Worm (Caenorhabditis elegans): Measurements from ENCODE around the gene math-22.

The math-22 gene

DNA sequence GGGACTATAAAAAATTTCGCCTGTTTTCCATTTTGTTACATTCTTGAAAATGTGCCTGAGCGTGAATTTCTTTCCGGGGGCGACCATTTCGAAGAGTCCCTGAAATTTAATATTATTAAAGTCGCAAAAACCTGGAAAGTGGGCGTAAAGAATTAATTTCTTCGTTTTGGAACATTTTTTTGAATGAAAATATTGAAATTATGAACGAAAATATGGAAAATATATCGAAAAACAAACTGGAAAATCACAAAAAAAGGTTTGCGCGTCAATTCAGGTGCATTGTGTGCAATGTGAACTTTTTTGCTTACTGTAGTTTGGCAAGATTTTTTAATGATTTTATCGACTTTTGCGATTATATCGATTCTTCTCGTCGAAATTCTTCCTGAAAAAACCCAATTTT is 15.8 kb downstream of the math-22 start, which contains the start of gene bath-7:
Gene bath-7 (minus strand): TSS at position 101 of the 400 bp plus-strand sequence.
- TF ChIP-seq ZK546.5 (tag; optimal IDR thresholded peaks at IDR 0.05) (no peak), lim-7 (GFP tag; IDR thresholded peaks at IDR 0.05) (no peak), daf-8 (GFP tag; IDR thresholded peaks at IDR 0.05) (no peak), lin-15B (tag; optimal IDR thresholded peaks at IDR 0.05) (no peak), spr-3 (GFP tag; optimal IDR thresholded peaks at IDR 0.05) (no peak), lin-29 (GFP tag; IDR thresholded peaks at IDR 0.05) (no peak), madf-5 (GFP tag; IDR thresholded peaks at IDR 0.05) (no peak), lin-13 (GFP tag; optimal IDR thresholded peaks at IDR 0.05) (no peak), tag-97 (GFP tag; IDR thresholded peaks at IDR 0.05) (no peak), lin-38 (GFP tag; IDR thresholded peaks at IDR 0.05) (no peak), ceh-32 (tag; optimal IDR thresholded peaks at IDR 0.05; ENCODE audit: poor library complexity) (no peak), dmd-6 (GFP tag; IDR thresholded peaks at IDR 0.05) (no peak), unc-39 (tag; optimal IDR thresholded peaks at IDR 0.05) (no peak), lsy-2 (tag; optimal IDR thresholded peaks at IDR 0.05) (no peak), lin-1 (GFP tag; IDR thresholded peaks at IDR 0.05) (no peak), arid-1 (GFP tag; conservative IDR thresholded peaks at IDR 0.05) (no peak)

DNA sequence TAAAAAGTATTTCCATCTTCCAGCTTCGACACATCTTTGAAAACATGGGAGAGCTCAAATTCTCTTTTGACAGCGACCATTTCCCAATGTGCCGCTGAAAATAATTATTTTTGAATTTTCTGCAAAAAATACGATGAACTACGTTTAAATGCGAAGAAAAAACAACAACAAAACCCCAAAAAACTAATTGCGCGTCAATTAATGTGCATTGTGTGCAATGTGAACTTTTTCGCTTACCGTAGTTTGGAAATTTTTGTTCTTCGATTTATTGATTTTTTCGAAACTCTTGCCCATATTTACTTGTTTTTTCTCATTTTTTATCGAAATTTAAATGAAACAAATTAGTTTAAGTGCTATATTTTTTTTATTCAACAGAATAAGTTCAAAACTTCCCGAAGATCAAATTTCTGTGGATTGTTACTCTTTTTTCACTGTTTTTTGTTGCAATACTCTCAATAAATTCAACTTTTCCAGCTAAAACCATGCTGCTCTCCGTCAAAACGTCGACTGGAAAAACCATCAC is 17.5 kb downstream of the math-22 start, which contains the start of the genes bath-2 and F52C6.4:
Gene bath-2 (minus strand): TSS at position 101 of the 523 bp plus-strand sequence.
Gene F52C6.4 (plus strand): TSS at position 473 of the 523 bp plus-strand sequence.
- peak; percentile 5 for TF ChIP-seq aha-1 (tag)
- no peak for TF ChIP-seq ama-1 (optimal IDR thresholded peaks at IDR 0.05)

DNA sequence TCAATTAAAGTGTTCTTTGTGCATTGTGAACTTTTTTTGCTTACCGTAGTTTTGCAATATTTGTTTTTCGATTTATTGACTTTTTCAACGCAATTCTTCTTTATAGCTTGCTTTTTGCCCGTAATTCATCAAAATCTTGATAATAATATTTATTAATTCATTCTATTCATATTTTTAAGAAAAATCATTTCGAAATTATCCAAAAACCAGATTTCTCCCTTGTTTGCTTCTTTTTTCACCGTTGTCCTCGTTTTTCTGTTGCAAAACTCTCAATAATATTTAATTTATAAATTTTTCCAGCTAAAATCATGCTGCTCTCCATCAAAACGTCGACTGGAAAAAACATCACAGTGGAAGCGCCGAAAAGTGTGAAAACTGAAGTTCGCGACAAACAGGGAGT is 19.3 kb downstream of the math-22 start, which contains the start of gene F52C6.3:
Gene F52C6.3 (plus strand): TSS at position 301 of the 400 bp plus-strand sequence.
- TF ChIP-seq nhr-111 (GFP tag; optimal IDR thresholded peaks at IDR 0.05): no peak
- no peak for TF ChIP-seq daf-12 (tag; optimal IDR thresholded peaks at IDR 0.05)
- no peak for TF ChIP-seq lir-3 (tag; optimal IDR thresholded peaks at IDR 0.05)
- no peak for TF ChIP-seq php-3 (GFP tag; IDR thresholded peaks at IDR 0.05)
- no peak for TF ChIP-seq nhr-237 (tag; optimal IDR thresholded peaks at IDR 0.05)
- no peak for TF ChIP-seq dmd-9 (GFP tag; IDR thresholded peaks at IDR 0.05)
- no peak for TF ChIP-seq nhr-11 (tag; optimal IDR thresholded peaks at IDR 0.05)
- TF ChIP-seq daf-8 (GFP tag; IDR thresholded peaks at IDR 0.05): no peak
- TF ChIP-seq spr-1 (tag; optimal IDR thresholded peaks at IDR 0.05): no peak
- TF ChIP-seq ceh-82 (tag; optimal IDR thresholded peaks at IDR 0.05): no peak
- TF ChIP-seq aly-2 (tag; optimal IDR thresholded peaks at IDR 0.05): no peak
- no peak for TF ChIP-seq dpl-1 (GFP tag; optimal IDR thresholded peaks at IDR 0.05)
- TF ChIP-seq madf-5 (GFP tag; IDR thresholded peaks at IDR 0.05): no peak
- TF ChIP-seq ceh-20 (GFP tag; IDR thresholded peaks at IDR 0.05): no peak
- TF ChIP-seq attf-4 (tag; optimal IDR thresholded peaks at IDR 0.05): no peak
- TF ChIP-seq nhr-6 (tag; optimal IDR thresholded peaks at IDR 0.05): no peak
- no peak for TF ChIP-seq dmd-6 (GFP tag; IDR thresholded peaks at IDR 0.05)
- no peak for TF ChIP-seq zip-11 (GFP tag; IDR thresholded peaks at IDR 0.05)
- no peak for TF ChIP-seq ces-1 (GFP tag; optimal IDR thresholded peaks at IDR 0.05)

DNA sequence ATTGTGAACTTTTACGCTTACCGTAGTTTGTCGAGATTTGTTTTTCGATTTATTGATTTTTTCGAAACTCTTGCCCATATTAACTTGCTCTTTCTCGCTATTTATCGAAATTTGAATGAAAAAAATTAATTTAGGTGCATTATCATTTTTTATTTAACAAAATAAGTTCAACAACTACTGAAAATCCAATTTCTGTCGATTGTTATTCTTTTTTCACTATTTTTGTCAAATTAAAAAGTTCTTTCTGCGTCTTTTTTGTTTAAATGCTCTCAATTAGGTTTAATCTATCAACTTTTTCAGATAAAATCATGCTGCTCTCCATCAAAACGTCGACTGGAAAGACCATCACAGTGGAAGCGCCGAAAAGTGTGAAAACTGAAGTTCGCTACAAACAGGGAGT is 21.0 kb downstream of the math-22 start, which contains the start of gene F52C6.2:
Gene F52C6.2 (plus strand): TSS at position 301 of the 400 bp plus-strand sequence.
- TF ChIP-seq ctbp-1 (GFP tag; IDR thresholded peaks at IDR 0.05) (no peak), F26F4.8 (GFP tag; conservative IDR thresholded peaks at IDR 0.05) (no peak), aly-2 (tag; optimal IDR thresholded peaks at IDR 0.05) (no peak), mdt-29 (GFP tag; IDR thresholded peaks at IDR 0.05) (no peak), pqm-1 (tag; optimal IDR thresholded peaks at IDR 0.05) (no peak), daf-16 (GFP tag; optimal IDR thresholded peaks at IDR 0.05) (no peak), daf-16 (tag; optimal IDR thresholded peaks at IDR 0.05) (no peak), lim-7 (GFP tag; IDR thresholded peaks at IDR 0.05) (no peak), F49E8.2 (tag; optimal IDR thresholded peaks at IDR 0.05; ENCODE audit: borderline replicate concordance) (no peak), nhr-102 (tag; optimal IDR thresholded peaks at IDR 0.05) (no peak), dmd-6 (GFP tag; IDR thresholded peaks at IDR 0.05) (no peak), nhr-111 (GFP tag; optimal IDR thresholded peaks at IDR 0.05) (no peak), Y5F2A.4 (GFP tag; optimal IDR thresholded peaks at IDR 0.05) (no peak), skn-1 (tag; optimal IDR thresholded peaks at IDR 0.05) (no peak), ceh-20 (GFP tag; IDR thresholded peaks at IDR 0.05) (no peak), ceh-82 (tag; optimal IDR thresholded peaks at IDR 0.05) (no peak), zfp-3 (GFP tag; conservative IDR thresholded peaks at IDR 0.05) (no peak), nhr-77 (tag; optimal IDR thresholded peaks at IDR 0.05) (no peak)
